Worm (Caenorhabditis elegans): ENCODE data around the gene Y45F3A.8.
A peak's percentile ranks its signal among the peaks of the same experiment; 100 is the strongest.

Y45F3A.8 gene

ce11 chrIII:10628360-10628759 is 35.7 kb upstream of the Y45F3A.8 start (continued):
- TF ChIP-seq tbp1 (GFP tag; optimal IDR thresholded peaks at IDR 0.05) (peak; percentile 9), snpc-4 (GFP tag; optimal IDR thresholded peaks at IDR 0.05) (no peak), snpc-4 (tag; optimal IDR thresholded peaks at IDR 0.05) (peak in 1 of 4 experiments; percentile 18), hrde-1 (tag; optimal IDR thresholded peaks at IDR 0.05; ENCODE audit: borderline replicate concordance) (no peak), ceh-58 (GFP tag; IDR thresholded peaks at IDR 0.05) (no peak), nhr-90 (tag; optimal IDR thresholded peaks at IDR 0.05) (no peak)

ce11 chrIII:10624564-10624963 is 31.9 kb upstream of the Y45F3A.8 start:
- TF ChIP-seq B0261.1 (tag; optimal IDR thresholded peaks at IDR 0.05), result peak; percentile 86
- peak; percentile 81 for TF ChIP-seq ekl-4 (GFP tag; IDR thresholded peaks at IDR 0.05)
- peak; percentile 83 for TF ChIP-seq madf-3 (GFP tag; IDR thresholded peaks at IDR 0.05)
- 0 out of 2 replicates have a peak, but pooled peaks have one; percentile 59 for TF ChIP-seq Y79H2A.3 (GFP tag; conservative IDR thresholded peaks at IDR 0.05)
- peak; percentile 50 for TF ChIP-seq snpc-1.1 (tag; optimal IDR thresholded peaks at IDR 0.05; ENCODE audit: insufficient read depth)
- 0 out of 2 replicates have a peak, but pooled peaks have one; percentile 36 for TF ChIP-seq K11D2.4 (GFP tag; IDR thresholded peaks at IDR 0.05)
- peak; percentile 97 for TF ChIP-seq lin-26 (GFP tag; IDR thresholded peaks at IDR 0.05)
- no peak for TF ChIP-seq nfya-1 (tag; optimal IDR thresholded peaks at IDR 0.05; ENCODE audit: borderline replicate concordance, insufficient read depth)
- no peak for TF ChIP-seq attf-3 (GFP tag; conservative IDR thresholded peaks at IDR 0.05)
- TF ChIP-seq pha-4 (tag; optimal IDR thresholded peaks at IDR 0.05), result no peak
- peak; percentile 51; the same call in 1 of the 2 replicates for TF ChIP-seq ceh-100 (GFP tag; IDR thresholded peaks at IDR 0.05)
- peak; percentile 44 for TF ChIP-seq snpc-3.4 (tag; optimal IDR thresholded peaks at IDR 0.05)
- no peak for TF ChIP-seq egrh-3 (GFP tag; IDR thresholded peaks at IDR 0.05)
- 0 out of 2 replicates have a peak, but pooled peaks have one; percentile 62 for TF ChIP-seq ceh-40 (GFP tag; IDR thresholded peaks at IDR 0.05)
- TF ChIP-seq gei-17 (GFP tag; optimal IDR thresholded peaks at IDR 0.05), result no peak
- TF ChIP-seq nfyb-1 (GFP tag; IDR thresholded peaks at IDR 0.05), result peak; percentile 80
- TF ChIP-seq chd-7 (tag; optimal IDR thresholded peaks at IDR 0.05), result peak; percentile 51
- TF ChIP-seq mel-28 (tag; optimal IDR thresholded peaks at IDR 0.05; ENCODE audit: borderline replicate concordance), result peak; percentile 49
- TF ChIP-seq cebp-2 (GFP tag; IDR thresholded peaks at IDR 0.05), result 0 out of 2 replicates have a peak, but pooled peaks have one; percentile 45
- no peak for TF ChIP-seq aptf-2 (GFP tag; conservative IDR thresholded peaks at IDR 0.05)
- peak; percentile 18 for TF ChIP-seq repo-1 (tag; optimal IDR thresholded peaks at IDR 0.05)
- TF ChIP-seq F49E8.2 (tag; optimal IDR thresholded peaks at IDR 0.05; ENCODE audit: insufficient read depth), result peak; percentile 73
- TF ChIP-seq attf-6 (GFP tag; IDR thresholded peaks at IDR 0.05), result peak; percentile 72
- TF ChIP-seq F23B12.7 (tag; optimal IDR thresholded peaks at IDR 0.05; ENCODE audit: insufficient read depth), result peak; percentile 6
- TF ChIP-seq dox-1 (GFP tag; IDR thresholded peaks at IDR 0.05), result peak; percentile 88
- peak; percentile 80; the same call in 1 of the 2 replicates for TF ChIP-seq ceh-58 (GFP tag; IDR thresholded peaks at IDR 0.05)
- TF ChIP-seq lin-35 (GFP tag; optimal IDR thresholded peaks at IDR 0.05), result peak in 1 of 3 experiments; percentile 41
- 0 out of 2 replicates have a peak, but pooled peaks have one; percentile 80 for TF ChIP-seq F37B4.10 (GFP tag; IDR thresholded peaks at IDR 0.05)
- 0 out of 2 replicates have a peak, but pooled peaks have one; percentile 68 for TF ChIP-seq aptf-3 (GFP tag; IDR thresholded peaks at IDR 0.05)
- TF ChIP-seq lsl-1 (GFP tag; optimal IDR thresholded peaks at IDR 0.05), result peak; percentile 57
- TF ChIP-seq lin-54 (GFP tag; optimal IDR thresholded peaks at IDR 0.05), result peak; percentile 45
- peak; percentile 89 for TF ChIP-seq egl-44 (GFP tag; IDR thresholded peaks at IDR 0.05)
- TF ChIP-seq B0019.2 (GFP tag; conservative IDR thresholded peaks at IDR 0.05), result 0 out of 2 replicates have a peak, but pooled peaks have one; percentile 22
- TF ChIP-seq let-607 (tag; optimal IDR thresholded peaks at IDR 0.05), result no peak
- no peak for TF ChIP-seq nhr-120 (GFP tag; IDR thresholded peaks at IDR 0.05)
- no peak for TF ChIP-seq F39B2.1 (GFP tag; IDR thresholded peaks at IDR 0.05)
- TF ChIP-seq rec-8 (tag; optimal IDR thresholded peaks at IDR 0.05), result peak; percentile 59 to 73
- TF ChIP-seq F52B5.7 (tag; optimal IDR thresholded peaks at IDR 0.05), result peak; percentile 45
- peak; percentile 53 for TF ChIP-seq ztf-26 (tag; optimal IDR thresholded peaks at IDR 0.05)
- TF ChIP-seq nhr-90 (tag; optimal IDR thresholded peaks at IDR 0.05), result peak; percentile 75

Data from whole organism, young adult.